Worm (Caenorhabditis elegans) whole organism, L4 larva: ENCODE results near the gene F14H12.7.
"Not testable (repeated sequence)": the region's sequence is repeated elsewhere in the genome, so short reads cannot be mapped to it uniquely, and the experiment has no call there.

Experiments
- T20F7.1 ChIP-seq: fragments of 200-800 bp; sonication (Bioruptor generic); optimal IDR thresholded peaks from 2 replicates; lab custom pipeline; 2018; ENCODE audit warnings: mild to moderate bottlenecking, missing genetic modification characterization, missing compliant biosample characterization
- Y105C5A.15 ChIP-seq: fragments of 200-800 bp; sonication (Bioruptor generic); IDR thresholded peaks from 2 replicates; pipeline ENCODE4 v1.3.6; 2022; ENCODE audit warnings: missing genetic modification characterization, missing compliant biosample characterization
- aha-1 ChIP-seq: fragments of 150-350 bp; peaks from one replicate; lab custom pipeline; 2014; ENCODE audit warnings: missing biosample characterization, missing genetic modification characterization
- ama-1 ChIP-seq: fragments of 150-350 bp; optimal IDR thresholded peaks from 2 replicates; lab custom pipeline; 2014; ENCODE audit warnings: inconsistent platforms, mixed read lengths
- ceh-28 ChIP-seq: fragments of 150-350 bp; optimal IDR thresholded peaks from 2 replicates; lab custom pipeline; 2014; ENCODE audit warnings: missing biosample characterization, missing genetic modification reagents, missing genetic modification characterization
- ceh-32 ChIP-seq: sonication (generic microtip); optimal IDR thresholded peaks from 2 replicates; lab custom pipeline; 2016; ENCODE audit warnings: mild to moderate bottlenecking, missing genetic modification characterization, missing compliant biosample characterization; ENCODE audit not compliant: poor library complexity
- ces-1 ChIP-seq: fragments of 150-350 bp; sonication (generic microtip); optimal IDR thresholded peaks from 4 replicates; lab custom pipeline; 2014; ENCODE audit warnings: missing biosample characterization, missing genetic modification reagents, missing genetic modification characterization
- ctbp-1 ChIP-seq: fragments of 200-800 bp; sonication (Bioruptor generic); IDR thresholded peaks from 2 replicates; pipeline ENCODE4 v1.3.6; 2022; ENCODE audit warnings: missing genetic modification reagents, missing genetic modification characterization, missing compliant biosample characterization
- daf-19 ChIP-seq: fragments of 200-800 bp; sonication (Bioruptor generic); conservative IDR thresholded peaks from 2 replicates; pipeline ENCODE4 v1.3.6; 2022; ENCODE audit warnings: missing genetic modification characterization, missing compliant biosample characterization
- duxl-1 ChIP-seq: sonication (generic microtip); optimal IDR thresholded peaks from 2 replicates; lab custom pipeline; 2016; ENCODE audit warnings: mild to moderate bottlenecking, missing genetic modification characterization, moderate library complexity, missing compliant biosample characterization; ENCODE audit not compliant: poor library complexity
- fkh-10 ChIP-seq: fragments of 150-350 bp; optimal IDR thresholded peaks from 2 replicates; lab custom pipeline; 2014; ENCODE audit warnings: missing biosample characterization, missing genetic modification reagents, missing genetic modification characterization
- hlh-11 ChIP-seq: fragments of 200-800 bp; sonication (Bioruptor generic); optimal IDR thresholded peaks from 2 replicates; lab custom pipeline; 2018; ENCODE audit warnings: mild to moderate bottlenecking, missing genetic modification characterization, missing compliant biosample characterization
- hlh-30 ChIP-seq: sonication (generic microtip); optimal IDR thresholded peaks from 2 replicates; lab custom pipeline; 2017; ENCODE audit warnings: antibody characterized with exemption, mild to moderate bottlenecking, missing genetic modification characterization, missing compliant biosample characterization; ENCODE audit not compliant: insufficient read depth
- jun-1 ChIP-seq: fragments of 150-350 bp; optimal IDR thresholded peaks from 2 replicates; lab custom pipeline; 2014; ENCODE audit warnings: missing biosample characterization, missing genetic modification reagents, missing genetic modification characterization
- lin-29 ChIP-seq: fragments of 200-800 bp; sonication (Bioruptor generic); IDR thresholded peaks from 2 replicates; pipeline ENCODE4 v1.3.6; 2022; ENCODE audit warnings: missing genetic modification reagents, missing genetic modification characterization, missing compliant biosample characterization
- lin-38 ChIP-seq: fragments of 200-800 bp; sonication (Bioruptor generic); IDR thresholded peaks from 2 replicates; pipeline ENCODE4 v1.3.6; 2022; ENCODE audit warnings: missing genetic modification reagents, missing genetic modification characterization, missing compliant biosample characterization
- lsy-2 ChIP-seq, 2 experiments: fragments of 150-350 bp in 1 of 2; sonication (generic microtip) in 1 of 2; optimal IDR thresholded peaks; 2 replicates each; lab custom pipeline; 2014 to 2017; ENCODE audit warnings: missing biosample characterization in 2 of 2, missing genetic modification characterization in 2 of 2
- madf-5 ChIP-seq, 2 experiments: fragments of 200-800 bp; sonication (Bioruptor generic); IDR thresholded peaks; 2 replicates each; pipeline ENCODE4 v1.3.6; 2022; ENCODE audit warnings: missing compliant biosample characterization in 2 of 2, missing genetic modification characterization in 2 of 2
- mdt-29 ChIP-seq: fragments of 200-800 bp; sonication (Bioruptor generic); IDR thresholded peaks from 2 replicates; pipeline ENCODE4 v1.3.6; 2022; ENCODE audit warnings: missing genetic modification reagents, missing genetic modification characterization, missing compliant biosample characterization
- nhr-77 ChIP-seq: fragments of 150-350 bp; optimal IDR thresholded peaks from 2 replicates; lab custom pipeline; 2014; ENCODE audit warnings: missing biosample characterization, missing genetic modification characterization
- pqm-1 ChIP-seq: sonication (generic microtip); optimal IDR thresholded peaks from 2 replicates; lab custom pipeline; 2017; ENCODE audit warnings: missing biosample characterization, missing genetic modification characterization
- rbr-2 ChIP-seq: sonication (generic microtip); optimal IDR thresholded peaks from 2 replicates; lab custom pipeline; 2016; ENCODE audit warnings: missing genotype, missing genetic modification characterization, missing compliant biosample characterization
- saeg-2 ChIP-seq: fragments of 200-800 bp; sonication (Bioruptor generic); IDR thresholded peaks from 2 replicates; pipeline ENCODE4 v1.3.6; 2022; ENCODE audit warnings: missing genetic modification reagents, missing genetic modification characterization, missing compliant biosample characterization
- snpc-1.2 ChIP-seq: fragments of 200-800 bp; sonication (Bioruptor generic); IDR thresholded peaks from 2 replicates; pipeline ENCODE4 v1.3.6; 2022; ENCODE audit warnings: missing genetic modification reagents, missing genetic modification characterization, missing compliant biosample characterization
- spr-3 ChIP-seq: fragments of 200-800 bp; sonication (Bioruptor generic); optimal IDR thresholded peaks from 2 replicates; lab custom pipeline; 2018; ENCODE audit warnings: mild to moderate bottlenecking, missing genetic modification characterization, missing compliant biosample characterization
- tag-97 ChIP-seq: fragments of 200-800 bp; sonication (Bioruptor generic); IDR thresholded peaks from 2 replicates; pipeline ENCODE4 v1.3.6; 2022; ENCODE audit warnings: missing genetic modification characterization, missing compliant biosample characterization
- unc-39 ChIP-seq: sonication (generic microtip); optimal IDR thresholded peaks from 2 replicates; lab custom pipeline; 2017; ENCODE audit warnings: missing biosample characterization, missing genetic modification characterization
- unc-62 ChIP-seq, 3 experiments: fragments of 150-350 bp in 1 of 3; sonication (generic microtip); optimal IDR thresholded peaks in 2 of 3; peaks in 1 of 3; 1 replicate in 1 of 3; 2 replicates in 2 of 3; lab custom pipeline; 2014 to 2017; ENCODE audit warnings: missing biosample characterization in 3 of 3, missing genetic modification characterization in 3 of 3, missing genetic modification reagents in 3 of 3, missing genotype in 1 of 3
- zip-11 ChIP-seq: fragments of 200-800 bp; sonication (Bioruptor generic); IDR thresholded peaks from 2 replicates; pipeline ENCODE4 v1.3.6; 2022; ENCODE audit warnings: missing genetic modification characterization, missing compliant biosample characterization
- ztf-7 ChIP-seq: fragments of 150-350 bp; optimal IDR thresholded peaks from 2 replicates; lab custom pipeline; 2014; ENCODE audit warnings: missing biosample characterization, missing genetic modification characterization

Gene F14H12.7

ce11 chrX:4332305-4332704, 30.1 kb downstream of the F14H12.7 start, which contains the start of gene C24A8.6:
TSS of gene C24A8.6 (minus strand) at chrX:4332405.
- TF ChIP-seq zip-11 (GFP tag; lab: Robert Waterston, UW); tag-97 (GFP tag; lab: Robert Waterston, UW); ceh-28 (tag; lab: Kevin White, UChicago): not testable (repeated sequence)

DNA sequence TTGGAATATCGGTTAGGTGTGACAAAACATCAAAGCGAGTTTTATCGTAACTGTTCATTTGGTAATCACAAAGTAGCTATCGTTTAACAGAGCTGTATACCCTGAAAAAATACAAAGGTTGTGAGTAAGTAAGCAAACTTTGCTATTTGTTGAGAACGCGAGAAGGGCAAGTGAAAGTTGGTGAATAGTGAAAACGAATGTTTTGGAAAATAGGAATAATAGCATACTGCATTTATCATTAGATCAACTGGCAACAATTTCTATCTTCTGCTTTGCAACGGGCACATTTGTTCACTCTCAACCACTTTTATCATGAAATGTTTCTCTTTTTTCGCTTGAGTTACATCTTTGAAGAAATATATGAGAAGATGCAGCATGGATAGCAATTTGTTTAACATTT, 33.6 kb downstream of the F14H12.7 start, which contains the start of gene C24A8.5:
C24A8.5 (minus strand) TSS at position 101 of the 400 bp plus-strand sequence.
- TF ChIP-seq snpc-1.2: no peak
- TF ChIP-seq saeg-2 (GFP tag; lab: Robert Waterston, UW): no peak
- no peak for TF ChIP-seq unc-39
- TF ChIP-seq nhr-77 (tag; lab: Kevin White, UChicago): no peak
- TF ChIP-seq rbr-2 (tag; lab: Kevin White, UChicago): no peak
- no peak for TF ChIP-seq hlh-11 (tag; lab: Kevin White, UChicago)
- no peak for TF ChIP-seq lin-38

ce11 chrX:4322847-4323455, 39.5 kb downstream of the F14H12.7 start:
- TF ChIP-seq madf-5 (GFP tag; IDR thresholded peaks at IDR 0.05; lab: Robert Waterston, UW) (no peak), aha-1 (tag; lab: Kevin White, UChicago) (peak; percentile 17), fkh-10 (peak; percentile 51), unc-62 (GFP tag; optimal IDR thresholded peaks at IDR 0.05 in 1 of 2; lab: Kevin White, UChicago) (peak in 1 of 2 experiments; percentile 78), unc-62 (tag; optimal IDR thresholded peaks at IDR 0.05; lab: Kevin White, UChicago) (no peak)

- TF ChIP-seq ama-1 (lab: Kevin White, UChicago) (no peak), duxl-1 (tag; lab: Kevin White, UChicago) (no peak), hlh-30 (tag; lab: Kevin White, UChicago) (no peak), T20F7.1 (GFP tag; lab: Kevin White, UChicago) (no peak), daf-19 (GFP tag; lab: Robert Waterston, UW) (no peak), jun-1 (no peak), tag-97 (GFP tag; lab: Robert Waterston, UW) (no peak), mdt-29 (no peak), spr-3 (GFP tag; lab: Kevin White, UChicago) (no peak), pqm-1 (tag; lab: Kevin White, UChicago) (no peak), Y105C5A.15 (no peak)
Observed at ce11 chrX:4320563-4320962, 41.9 kb downstream of the F14H12.7 start, which contains the start of gene dop-6. TSS of gene dop-6 (plus strand) at chrX:4320863.

DNA sequence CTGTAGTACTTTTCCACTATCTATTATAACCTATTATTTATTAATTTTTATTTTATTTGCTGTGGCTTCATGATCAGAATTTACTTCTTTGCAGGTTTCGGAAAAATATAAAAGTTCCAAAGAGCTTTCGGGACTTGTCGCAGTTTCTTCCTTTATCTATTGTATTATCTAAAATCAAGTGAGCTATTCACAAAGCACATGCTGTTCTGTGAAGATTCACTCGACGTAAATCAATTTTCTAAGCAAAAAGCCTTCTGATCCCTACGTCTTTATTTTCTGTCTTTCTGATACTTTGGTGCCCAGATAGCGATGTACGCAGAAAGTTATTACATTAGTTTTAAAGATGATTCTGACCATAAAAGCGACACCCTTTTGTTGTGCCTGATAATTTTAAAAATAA, 45.3 kb downstream of the F14H12.7 start:
- TF ChIP-seq ces-1 (peak; percentile 31), pqm-1 (tag; lab: Kevin White, UChicago) (no peak), fkh-10 (peak; percentile 82)
- TF ChIP-seq, all 104 proteins: peak for 2

- TF ChIP-seq lin-29: no peak
- no peak for TF ChIP-seq lsy-2 (tag; optimal IDR thresholded peaks at IDR 0.05; lab: Kevin White, UChicago)
- peak; percentile 83 for TF ChIP-seq ces-1
- TF ChIP-seq ztf-7 (tag; lab: Kevin White, UChicago): no peak
- peak; percentile 65 for TF ChIP-seq ctbp-1 (GFP tag; lab: Robert Waterston, UW)
- no peak for TF ChIP-seq ceh-32
- no peak for TF ChIP-seq tag-97 (GFP tag; lab: Robert Waterston, UW)
- no peak for TF ChIP-seq aha-1 (tag; lab: Kevin White, UChicago)
- TF ChIP-seq fkh-10: peak; percentile 90
Observed at ce11 chrX:4314939-4315338, 47.5 kb downstream of the F14H12.7 start.
